Fruit fly (Drosophila melanogaster) whole organism, pupa: Measurements from ENCODE around the gene CG31710.
A peak's percentile ranks its signal among the peaks of the same experiment; 100 is the strongest.

Experiments used
- CG10348 ChIP-seq: fragments of 200-800 bp; sonication (Bioruptor generic); IDR thresholded peaks from 2 replicates; pipeline ENCODE4 v1.3.6; 2022; ENCODE audit warnings: missing biosample characterization, missing genetic modification characterization
- CG12605 ChIP-seq: fragments of 200-800 bp; sonication (Bioruptor generic); IDR thresholded peaks from 2 replicates; pipeline ENCODE4 v1.3.6; 2022; ENCODE audit warnings: missing biosample characterization, missing genetic modification characterization
- CG13204 ChIP-seq: fragments of 200-800 bp; sonication (Bioruptor generic); optimal IDR thresholded peaks from 2 replicates; lab custom pipeline; 2018; ENCODE audit warnings: missing biosample characterization, mild to moderate bottlenecking, missing genetic modification characterization, moderate library complexity
- CG14655 ChIP-seq: fragments of 200-800 bp; sonication (Bioruptor generic); optimal IDR thresholded peaks from 3 replicates; lab custom pipeline; 2017; ENCODE audit warnings: mild to moderate bottlenecking, missing biosample characterization, missing genetic modification reagents, missing genetic modification characterization
- CG15710 ChIP-seq: fragments of 200-800 bp; sonication (Bioruptor generic); optimal IDR thresholded peaks from 2 replicates; lab custom pipeline; 2018; ENCODE audit warnings: missing biosample characterization, mild to moderate bottlenecking, missing genetic modification characterization, moderate library complexity
- CG17806 ChIP-seq: fragments of 200-800 bp; sonication (Bioruptor generic); optimal IDR thresholded peaks from 2 replicates; lab custom pipeline; 2018; ENCODE audit warnings: missing biosample characterization, mild to moderate bottlenecking, missing genetic modification characterization, moderate library complexity
- CG32121 ChIP-seq: fragments of 200-800 bp; sonication (Bioruptor generic); IDR thresholded peaks from 2 replicates; pipeline ENCODE4 v1.3.6; 2022; ENCODE audit warnings: missing biosample characterization, missing genetic modification characterization
- CG34367 ChIP-seq: fragments of 200-800 bp; sonication (Bioruptor generic); optimal IDR thresholded peaks from 2 replicates; lab custom pipeline; 2018; ENCODE audit warnings: missing biosample characterization, mild to moderate bottlenecking, missing genetic modification characterization
- CG4496 ChIP-seq: fragments of 200-800 bp; sonication (Bioruptor generic); IDR thresholded peaks from 3 replicates; pipeline ENCODE4 v1.3.6; 2022; ENCODE audit warnings: missing biosample characterization, missing genetic modification characterization
- CG8159 ChIP-seq: fragments of 200-800 bp; sonication (Bioruptor generic); optimal IDR thresholded peaks from 3 replicates; lab custom pipeline; 2018; ENCODE audit warnings: missing biosample characterization, mild to moderate bottlenecking, missing genetic modification characterization, moderate library complexity
- CG8301 ChIP-seq: fragments of 200-800 bp; sonication (Bioruptor generic); optimal IDR thresholded peaks from 2 replicates; lab custom pipeline; 2018; ENCODE audit warnings: missing biosample characterization, mild to moderate bottlenecking, missing genetic modification characterization
- CG9948 ChIP-seq: fragments of 200-800 bp; sonication (Bioruptor generic); optimal IDR thresholded peaks from 2 replicates; lab custom pipeline; 2018; ENCODE audit warnings: missing biosample characterization, mild to moderate bottlenecking, missing genetic modification characterization, moderate library complexity
- D1 ChIP-seq: fragments of 200-800 bp; sonication (Bioruptor generic); optimal IDR thresholded peaks from 2 replicates; lab custom pipeline; 2018; ENCODE audit warnings: missing biosample characterization, mild to moderate bottlenecking, missing genetic modification characterization, moderate library complexity
- EcR ChIP-seq: fragments of 200-800 bp; sonication (Bioruptor generic); optimal IDR thresholded peaks from 3 replicates; lab custom pipeline; 2019; ENCODE audit warnings: missing biosample characterization, missing genetic modification characterization, mild to moderate bottlenecking, moderate library complexity, missing genetic modification reagents
- Ets98B ChIP-seq: fragments of 200-800 bp; sonication (Bioruptor generic); IDR thresholded peaks from 2 replicates; pipeline ENCODE4 v1.3.6; 2022; ENCODE audit warnings: missing biosample characterization, missing genetic modification characterization
- Pif1A ChIP-seq: fragments of 200-800 bp; sonication (Bioruptor generic); optimal IDR thresholded peaks from 3 replicates; lab custom pipeline; 2016; ENCODE audit warnings: missing biosample characterization, missing genetic modification characterization
- Pif1B ChIP-seq: fragments of 200-800 bp; sonication (Bioruptor generic); optimal IDR thresholded peaks from 3 replicates; lab custom pipeline; 2016; ENCODE audit warnings: missing biosample characterization, missing genetic modification characterization
- Snoo ChIP-seq: fragments of 200-800 bp; sonication (Bioruptor generic); optimal IDR thresholded peaks from 3 replicates; lab custom pipeline; 2017; ENCODE audit warnings: missing biosample characterization, mild to moderate bottlenecking, missing genetic modification characterization, inconsistent platforms
- fd96Ca ChIP-seq: fragments of 200-800 bp; sonication (Bioruptor generic); IDR thresholded peaks from 3 replicates; pipeline ENCODE4 v1.3.6; 2022; ENCODE audit warnings: missing biosample characterization, missing genetic modification characterization
- gl ChIP-seq: fragments of 200-800 bp; sonication (Bioruptor generic); optimal IDR thresholded peaks from 2 replicates; lab custom pipeline; 2018; ENCODE audit warnings: missing biosample characterization, mild to moderate bottlenecking, missing genetic modification characterization
- rn ChIP-seq: fragments of 200-800 bp; sonication (Bioruptor generic); IDR thresholded peaks from 2 replicates; pipeline ENCODE4 v1.3.6; 2022; ENCODE audit warnings: missing biosample characterization, missing genetic modification characterization

CG31710 gene

dm6 chr2L:9731269-9731668, 25.5 kb upstream of the CG31710 start:
- TF ChIP-seq CG4496 (0 out of 3 replicates have a peak, but pooled peaks have one; percentile 28), CG8159 (tag; lab: Kevin White, UChicago) (peak; percentile 12), fd96Ca (0 out of 3 replicates have a peak, but pooled peaks have one; percentile 9), Pif1A (GFP tag; lab: Kevin White, UChicago) (no peak), Pif1B (GFP tag; lab: Kevin White, UChicago) (no peak), CG10348 (GFP tag; lab: Robert Waterston, UW) (no peak)

DNA sequence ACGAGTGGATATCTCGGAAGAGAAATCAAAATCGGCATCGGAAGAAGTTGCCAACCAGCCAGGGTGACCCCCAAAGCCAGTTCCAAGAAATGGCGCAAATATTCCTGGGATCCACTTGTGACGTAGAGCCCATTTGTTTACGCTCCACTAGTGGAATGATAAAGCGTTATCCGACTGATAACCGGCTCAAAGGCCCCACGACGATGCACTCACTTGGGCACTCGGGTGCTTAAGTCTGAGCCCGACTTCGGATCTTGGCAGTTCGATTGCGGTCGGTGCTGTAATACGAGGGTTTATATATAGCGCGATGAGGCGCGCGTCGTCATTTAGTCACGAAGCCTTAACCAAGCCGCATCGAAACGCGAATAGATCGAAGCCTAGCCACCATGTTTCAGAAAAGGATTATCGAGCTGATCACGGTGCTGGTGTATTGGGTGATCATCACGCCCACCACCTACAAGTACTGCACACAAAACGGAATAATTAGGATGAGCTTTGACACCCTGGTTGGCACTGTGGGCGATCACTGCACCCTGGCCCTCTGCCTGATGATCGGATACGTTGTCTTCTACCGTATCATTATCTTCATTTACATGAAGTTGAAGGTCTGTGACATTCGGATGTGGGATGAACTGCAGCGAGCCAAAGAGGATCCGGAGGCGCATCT, 24.0 kb upstream of the CG31710 start, which contains the start of gene CG13116:
Gene CG13116, plus strand, starts transcription at position 323 of the 667 bp plus-strand sequence.
- TF ChIP-seq Snoo = no peak
- no peak for TF ChIP-seq rn (GFP tag; lab: Robert Waterston, UW)
- TF ChIP-seq EcR (GFP tag; lab: Kevin White, UChicago) = peak; percentile 51
- TF ChIP-seq CG10348 (GFP tag; lab: Robert Waterston, UW) = no peak
- TF ChIP-seq Pif1B (GFP tag; lab: Kevin White, UChicago) = no peak

DNA sequence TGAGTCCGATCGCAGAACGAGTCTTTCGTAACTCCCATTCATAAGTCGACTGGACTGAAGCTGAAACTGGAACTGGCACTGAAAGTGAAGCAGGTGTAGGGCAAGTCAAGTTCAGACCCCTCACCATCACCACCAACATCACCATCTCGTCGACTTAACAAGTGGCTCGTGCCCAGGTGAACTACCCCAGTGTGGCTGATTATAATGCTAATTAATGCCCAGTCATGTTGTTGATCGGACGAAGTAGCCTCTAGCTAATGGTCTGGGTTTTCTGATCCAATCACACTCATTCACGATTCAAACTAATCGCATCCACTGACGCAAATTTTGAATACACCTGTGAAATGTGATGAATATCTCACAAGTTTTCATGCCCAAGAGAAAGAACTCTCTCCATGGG, 23.0 kb upstream of the CG31710 start:
- TF ChIP-seq CG12605 (GFP tag; lab: Robert Waterston, UW) (no peak), CG34367 (tag; lab: Kevin White, UChicago) (no peak), CG32121 (no peak), CG14655 (GFP tag; lab: Kevin White, UChicago) (no peak), Ets98B (GFP tag; lab: Robert Waterston, UW) (no peak), CG9948 (no peak), gl (no peak), D1 (no peak), Snoo (no peak), CG8159 (tag; lab: Kevin White, UChicago) (no peak), CG13204 (GFP tag; lab: Kevin White, UChicago) (no peak), Pif1B (GFP tag; lab: Kevin White, UChicago) (no peak), CG8301 (tag; lab: Kevin White, UChicago) (no peak), rn (GFP tag; lab: Robert Waterston, UW) (no peak), Pif1A (GFP tag; lab: Kevin White, UChicago) (no peak)

dm6 chr2L:9711107-9711585, 5.4 kb upstream of the CG31710 start, which contains the start of gene CG4364:
CG4364 (minus strand) TSS chr2L:9711271.
- TF ChIP-seq CG12605 (GFP tag; lab: Robert Waterston, UW) = no peak
- no peak for TF ChIP-seq CG34367 (tag; lab: Kevin White, UChicago)
- TF ChIP-seq Ets98B (GFP tag; lab: Robert Waterston, UW) = no peak
- no peak for TF ChIP-seq CG4496
- no peak for TF ChIP-seq Snoo
- no peak for TF ChIP-seq EcR (GFP tag; lab: Kevin White, UChicago)
- TF ChIP-seq CG10348 (GFP tag; lab: Robert Waterston, UW) = no peak
- no peak for TF ChIP-seq fd96Ca
- no peak for TF ChIP-seq CG9948
- no peak for TF ChIP-seq Pif1A (GFP tag; lab: Kevin White, UChicago)
- TF ChIP-seq CG8159 (tag; lab: Kevin White, UChicago) = no peak
- no peak for TF ChIP-seq Pif1B (GFP tag; lab: Kevin White, UChicago)
- TF ChIP-seq CG32121 = no peak
- no peak for TF ChIP-seq CG8301 (tag; lab: Kevin White, UChicago)
- no peak for TF ChIP-seq D1
- no peak for TF ChIP-seq CG14655 (GFP tag; lab: Kevin White, UChicago)
- no peak for TF ChIP-seq CG17806 (tag; lab: Kevin White, UChicago)
- TF ChIP-seq rn (GFP tag; lab: Robert Waterston, UW) = no peak
- TF ChIP-seq gl = no peak
- TF ChIP-seq CG15710 (tag; lab: Kevin White, UChicago) = no peak

dm6 chr2L:9707514-9708094, 1.9 kb upstream of the CG31710 start:
- TF ChIP-seq CG12605 (GFP tag; lab: Robert Waterston, UW) (no peak), CG13204 (GFP tag; lab: Kevin White, UChicago) (no peak), EcR (GFP tag; lab: Kevin White, UChicago) (peak; percentile 47)

DNA sequence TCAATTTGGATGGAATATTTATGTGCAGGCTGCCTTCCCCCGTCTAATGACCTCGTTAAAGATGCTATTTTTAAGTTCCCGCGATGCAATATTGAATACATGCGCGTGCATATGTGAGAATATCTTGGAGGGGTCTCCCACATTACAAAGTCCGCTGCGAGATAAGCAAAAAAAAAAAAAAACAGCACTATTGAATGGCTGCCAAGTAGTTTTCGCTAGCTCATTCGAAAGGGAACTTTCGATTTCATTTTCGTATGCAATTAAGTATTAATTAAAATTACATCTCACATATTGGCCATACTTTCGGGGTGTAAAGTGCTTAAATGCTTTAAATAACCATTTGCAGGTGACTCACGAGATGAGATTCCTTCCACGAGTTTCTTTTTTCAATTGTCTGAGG, 1.3 kb upstream of the CG31710 start:
- TF ChIP-seq CG4496 (peak; percentile 61; the same call in 1 of the 3 replicates), D1 (no peak), CG8301 (tag; lab: Kevin White, UChicago) (peak; percentile 26), CG14655 (GFP tag; lab: Kevin White, UChicago) (peak; percentile 60), Ets98B (GFP tag; lab: Robert Waterston, UW) (peak; percentile 57), gl (peak; percentile 52), CG13204 (GFP tag; lab: Kevin White, UChicago) (no peak), CG8159 (tag; lab: Kevin White, UChicago) (peak; percentile 31), CG17806 (tag; lab: Kevin White, UChicago) (no peak), CG32121 (peak; percentile 58)
